Worm (Caenorhabditis elegans) whole organism, L4 larva: Measurements from ENCODE around the gene srw-24.

ENCODE experiments used
- F10B5.3 ChIP-seq: sonication (generic microtip); optimal IDR thresholded peaks from 2 replicates; lab custom pipeline; 2016; ENCODE audit warnings: mild to moderate bottlenecking, missing genetic modification characterization, missing compliant biosample characterization
- dmd-8 ChIP-seq: fragments of 200-800 bp; sonication (Bioruptor generic); IDR thresholded peaks from 2 replicates; pipeline ENCODE4 v1.3.6; 2022; ENCODE audit warnings: missing genetic modification characterization, missing compliant biosample characterization
- lir-3 ChIP-seq: sonication (generic microtip); optimal IDR thresholded peaks from 2 replicates; lab custom pipeline; 2016; ENCODE audit warnings: mild to moderate bottlenecking, missing genetic modification characterization, missing compliant biosample characterization
- nhr-28 ChIP-seq: fragments of 150-350 bp; optimal IDR thresholded peaks from 2 replicates; lab custom pipeline; 2014; ENCODE audit warnings: missing biosample characterization, missing genetic modification characterization
- nhr-76 ChIP-seq: fragments of 150-350 bp; optimal IDR thresholded peaks from 2 replicates; lab custom pipeline; 2014; ENCODE audit warnings: missing biosample characterization, missing genetic modification characterization
- nhr-77 ChIP-seq: fragments of 150-350 bp; optimal IDR thresholded peaks from 2 replicates; lab custom pipeline; 2014; ENCODE audit warnings: missing biosample characterization, missing genetic modification characterization
- tra-1 ChIP-seq: fragments of 200-800 bp; sonication (Bioruptor generic); IDR thresholded peaks from 2 replicates; pipeline ENCODE4 v1.3.6; 2022; ENCODE audit warnings: missing genetic modification reagents, missing genetic modification characterization, missing compliant biosample characterization
- ztf-11 ChIP-seq: fragments of 150-350 bp; optimal IDR thresholded peaks from 2 replicates; lab custom pipeline; 2014; ENCODE audit warnings: missing biosample characterization, missing genetic modification characterization

DNA sequence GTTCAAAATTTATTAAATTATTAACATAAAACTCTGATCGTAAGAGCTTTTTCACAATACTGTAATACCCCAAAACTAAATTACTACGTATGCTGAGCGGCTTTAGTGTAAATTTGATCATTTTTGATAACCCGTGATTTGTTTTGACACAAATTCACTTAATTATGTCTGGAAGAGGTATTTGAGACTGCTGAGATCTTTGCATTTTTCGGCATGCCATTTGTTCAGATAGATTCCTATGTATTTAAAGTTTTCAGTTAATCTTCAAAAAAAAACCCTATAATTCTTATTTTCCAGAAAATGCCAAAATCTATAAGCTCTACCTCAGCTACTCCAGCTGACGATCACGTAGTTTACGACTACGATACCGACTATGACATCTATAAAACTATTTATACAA lies 6.5 kb downstream of the srw-24 start, which contains the start of gene srw-15:
- TF ChIP-seq dmd-8: no peak
- TF ChIP-seq ztf-11: no peak
- no peak for TF ChIP-seq tra-1 (GFP tag; lab: Robert Waterston, UW)
- TF ChIP-seq F10B5.3 (tag; lab: Kevin White, UChicago): no peak
- TF ChIP-seq nhr-76: no peak
- TF ChIP-seq lir-3: no peak
- no peak for TF ChIP-seq nhr-28 (tag; lab: Kevin White, UChicago)
- TF ChIP-seq nhr-77: no peak
